Fruit fly (Drosophila melanogaster): ENCODE measurements around the gene CG6333.

The CG6333 gene

DNA sequence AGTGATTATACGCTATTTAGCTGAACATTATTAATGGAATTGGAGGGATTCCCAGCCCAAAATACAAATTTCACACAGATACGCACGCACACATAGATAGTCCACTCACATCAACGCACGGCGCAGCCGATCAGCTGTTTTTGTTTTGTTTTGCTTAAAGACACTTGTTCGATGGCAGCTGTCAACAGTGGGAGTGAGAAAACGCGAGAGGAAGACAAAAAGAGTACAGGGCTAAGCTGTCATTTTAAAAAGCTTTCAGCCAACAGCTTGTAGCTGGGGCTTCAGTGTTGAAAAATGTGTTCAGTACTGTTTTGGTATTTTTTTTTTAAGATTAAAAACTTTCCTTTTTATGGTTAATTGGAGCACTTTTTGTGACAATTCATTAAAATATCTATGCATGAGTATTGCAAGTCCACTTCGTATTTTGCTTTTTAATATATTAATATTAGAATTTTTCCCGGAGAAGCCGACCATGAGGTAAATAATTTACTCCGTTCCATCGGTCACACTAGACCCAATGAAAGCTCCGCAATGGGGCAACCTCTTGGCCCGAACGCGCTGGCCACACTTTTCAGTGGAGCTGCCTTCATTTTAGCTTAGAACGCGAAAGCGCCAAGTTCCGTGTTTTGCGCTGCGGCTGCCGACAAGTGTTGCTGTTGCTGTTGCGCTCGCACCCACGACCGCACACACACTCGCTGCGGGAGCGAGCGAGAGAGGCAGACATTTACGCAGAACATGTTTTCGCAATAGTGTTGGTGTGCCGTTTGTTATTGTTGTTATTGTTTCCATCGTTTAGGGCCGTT lies 47.1 kb upstream of the CG6333 start (continued):
- no peak for TF ChIP-seq CG43689 (GFP tag; IDR thresholded peaks at IDR 0.05)
- no peak for TF ChIP-seq Doc2 (GFP tag; IDR thresholded peaks at IDR 0.05)
- no peak for TF ChIP-seq grn (GFP tag; optimal IDR thresholded peaks at IDR 0.05)
- peak in 1 of 2 experiments; percentile 5 for TF ChIP-seq insv (GFP tag; optimal IDR thresholded peaks at IDR 0.05)
- TF ChIP-seq cg (GFP tag; optimal IDR thresholded peaks at IDR 0.05): peak; percentile 87
- peak; percentile 31 for TF ChIP-seq dmrt99B (tag; optimal IDR thresholded peaks at IDR 0.05)
- peak; percentile 64 for TF ChIP-seq slbo (GFP tag; IDR thresholded peaks at IDR 0.05)
- no peak for TF ChIP-seq CG6654 (GFP tag; optimal IDR thresholded peaks at IDR 0.05)
- TF ChIP-seq CG6689 (GFP tag; IDR thresholded peaks at IDR 0.05): peak; percentile 44
- no peak for TF ChIP-seq gcm (GFP tag; optimal IDR thresholded peaks at IDR 0.05)
- TF ChIP-seq Adf1 (GFP tag; IDR thresholded peaks at IDR 0.05): peak; percentile 56
- TF ChIP-seq Sry-δ (GFP tag; optimal IDR thresholded peaks at IDR 0.05): no peak
- peak; percentile 54 for TF ChIP-seq vfl (GFP tag; optimal IDR thresholded peaks at IDR 0.05)
- no peak for TF ChIP-seq tll (GFP tag; optimal IDR thresholded peaks at IDR 0.05)
- peak; percentile 48; the same call in 2 of the 3 replicates for TF ChIP-seq CG17361 (GFP tag; IDR thresholded peaks at IDR 0.05)
- TF ChIP-seq Mad (GFP tag; optimal IDR thresholded peaks at IDR 0.05): no peak
- peak; percentile 73 for TF ChIP-seq CG15514 (GFP tag; optimal IDR thresholded peaks at IDR 0.05)
- no peak for TF ChIP-seq jumu (GFP tag; optimal IDR thresholded peaks at IDR 0.05)
- TF ChIP-seq CG3281 (GFP tag; optimal IDR thresholded peaks at IDR 0.05): peak; percentile 46
- no peak for TF ChIP-seq nerfin-2 (GFP tag; IDR thresholded peaks at IDR 0.05; ENCODE audit: partially characterized antibody)
- TF ChIP-seq CG8765 (GFP tag; IDR thresholded peaks at IDR 0.05): 0 out of 2 replicates have a peak, but pooled peaks have one; percentile 40
- peak; percentile 71; the same call in 2 of the 3 replicates for TF ChIP-seq sr (GFP tag; IDR thresholded peaks at IDR 0.05)
- no peak for TF ChIP-seq CG6765 (GFP tag; optimal IDR thresholded peaks at IDR 0.05)
- peak; percentile 37 for TF ChIP-seq CG8924 (tag; optimal IDR thresholded peaks at IDR 0.05)
- TF ChIP-seq hth (optimal IDR thresholded peaks at IDR 0.05): no peak
- no peak for TF ChIP-seq gsb-n (tag; optimal IDR thresholded peaks at IDR 0.05)
- TF ChIP-seq CG4328 (GFP tag; optimal IDR thresholded peaks at IDR 0.05): peak; percentile 21
- peak; percentile 94 for TF ChIP-seq chinmo (GFP tag; IDR thresholded peaks at IDR 0.05; ENCODE audit: partially characterized antibody)
- TF ChIP-seq CG8388 (GFP tag; optimal IDR thresholded peaks at IDR 0.05): peak; percentile 31
- no peak for TF ChIP-seq Doc3 (GFP tag; IDR thresholded peaks at IDR 0.05; ENCODE audit: partially characterized antibody)
- peak; percentile 62 for TF ChIP-seq CG6854 (GFP tag; optimal IDR thresholded peaks at IDR 0.05)
- TF ChIP-seq B-H2 (GFP tag; optimal IDR thresholded peaks at IDR 0.05): no peak
- TF ChIP-seq CG8478 (optimal IDR thresholded peaks at IDR 0.05): no peak
- TF ChIP-seq CG1602 (GFP tag; optimal IDR thresholded peaks at IDR 0.05): peak; percentile 36
- peak in 1 of 3 experiments; percentile 24 for TF ChIP-seq lola (GFP tag; optimal IDR thresholded peaks at IDR 0.05)
- no peak for TF ChIP-seq CTCF (GFP tag; optimal IDR thresholded peaks at IDR 0.05)
- peak; percentile 53; the same call in 2 of the 3 replicates for TF ChIP-seq ci (GFP tag; IDR thresholded peaks at IDR 0.05)
- peak; percentile 49 for TF ChIP-seq MTF-1 (GFP tag; optimal IDR thresholded peaks at IDR 0.05; ENCODE audit: borderline replicate concordance)
- peak; percentile 79; the same call in 1 of the 3 replicates for TF ChIP-seq CG34422 (GFP tag; IDR thresholded peaks at IDR 0.05)
- no peak for TF ChIP-seq CG31365 (tag; optimal IDR thresholded peaks at IDR 0.05)
- TF ChIP-seq Rx (GFP tag; IDR thresholded peaks at IDR 0.05): no peak
- TF ChIP-seq Dek (tag; optimal IDR thresholded peaks at IDR 0.05): peak; percentile 22
- TF ChIP-seq HmgD (GFP tag; optimal IDR thresholded peaks at IDR 0.05): no peak
- peak; percentile 70 for TF ChIP-seq Aef1 (GFP tag; IDR thresholded peaks at IDR 0.05)
- no peak for TF ChIP-seq CG33213 (GFP tag; optimal IDR thresholded peaks at IDR 0.05)
- TF ChIP-seq tgo (GFP tag; IDR thresholded peaks at IDR 0.05): peak; percentile 26; the same call in 1 of the 3 replicates
- TF ChIP-seq CG18011 (GFP tag; optimal IDR thresholded peaks at IDR 0.05): no peak
- TF ChIP-seq Dip2 (GFP tag; IDR thresholded peaks at IDR 0.05): no peak
- peak; percentile 66 for TF ChIP-seq Nf-YC (tag; optimal IDR thresholded peaks at IDR 0.05)
- peak; percentile 38 for TF ChIP-seq CHES-1-like (GFP tag; optimal IDR thresholded peaks at IDR 0.05)

Measured in whole organism, embryonic.